Fruit fly (Drosophila melanogaster) whole organism, embryonic: Measurements from ENCODE around the gene mRpL35.

ENCODE experiments used
- Bdp1 ChIP-seq: fragments of 200-800 bp; sonication (Bioruptor generic); optimal IDR thresholded peaks from 3 replicates; lab custom pipeline; 2016; ENCODE audit warnings: missing biosample characterization, missing genetic modification characterization
- CG10431 ChIP-seq: fragments of 200-800 bp; sonication (Bioruptor generic); optimal IDR thresholded peaks from 3 replicates; lab custom pipeline; 2018; ENCODE audit warnings: missing biosample characterization, mild to moderate bottlenecking, missing genetic modification characterization
- CG10462 ChIP-seq: fragments of 200-800 bp; sonication (Bioruptor generic); optimal IDR thresholded peaks from 2 replicates; lab custom pipeline; 2016; ENCODE audit warnings: missing biosample characterization, missing genetic modification characterization
- CG12155 ChIP-seq: fragments of 200-800 bp; sonication (Bioruptor generic); optimal IDR thresholded peaks from 3 replicates; lab custom pipeline; 2016; ENCODE audit warnings: missing biosample characterization, missing genetic modification characterization
- CG12236 ChIP-seq: fragments of 200-800 bp; sonication (Bioruptor generic); optimal IDR thresholded peaks from 2 replicates; lab custom pipeline; 2016; ENCODE audit warnings: missing biosample characterization, missing genetic modification characterization
- CG14710 ChIP-seq: fragments of 200-800 bp; sonication (Bioruptor generic); optimal IDR thresholded peaks from 3 replicates; lab custom pipeline; 2019; ENCODE audit warnings: missing biosample characterization, mild to moderate bottlenecking, missing genetic modification characterization, moderate library complexity
- CG15514 ChIP-seq: fragments of 200-800 bp; sonication (Bioruptor generic); optimal IDR thresholded peaks from 3 replicates; lab custom pipeline; 2017; ENCODE audit warnings: missing biosample characterization, missing genetic modification characterization, mild to moderate bottlenecking, moderate library complexity, missing genetic modification reagents
- CG16813 ChIP-seq: fragments of 200-800 bp; sonication (Bioruptor generic); IDR thresholded peaks from 3 replicates; pipeline ENCODE4 v1.3.6; 2022; ENCODE audit warnings: missing biosample characterization, missing genetic modification characterization; ENCODE audit not compliant: partially characterized antibody
- CG18764 ChIP-seq: fragments of 200-800 bp; sonication (Bioruptor generic); optimal IDR thresholded peaks from 3 replicates; lab custom pipeline; 2016; ENCODE audit warnings: missing biosample characterization, missing genetic modification characterization
- CG2875 ChIP-seq: fragments of 200-800 bp; sonication (Bioruptor generic); optimal IDR thresholded peaks from 2 replicates; lab custom pipeline; 2017; ENCODE audit warnings: missing biosample characterization, mild to moderate bottlenecking, missing genetic modification characterization, missing genetic modification reagents
- CG34224 ChIP-seq: fragments of 200-800 bp; sonication (Bioruptor generic); IDR thresholded peaks from 3 replicates; pipeline ENCODE4 v1.3.6; 2022; ENCODE audit warnings: missing biosample characterization, missing genetic modification characterization; ENCODE audit not compliant: partially characterized antibody
- CG4282 ChIP-seq: fragments of 200-800 bp; sonication (Bioruptor generic); optimal IDR thresholded peaks from 2 replicates; lab custom pipeline; 2016; ENCODE audit warnings: missing biosample characterization, missing genetic modification characterization
- CG6813 ChIP-seq: fragments of 200-800 bp; sonication (Bioruptor generic); optimal IDR thresholded peaks from 2 replicates; lab custom pipeline; 2017; ENCODE audit warnings: missing biosample characterization, missing genetic modification characterization, mild to moderate bottlenecking, moderate library complexity, missing genetic modification reagents
- CG7357 ChIP-seq: fragments of 200-800 bp; sonication (Bioruptor generic); IDR thresholded peaks from 3 replicates; pipeline ENCODE4 v1.3.6; 2022; ENCODE audit warnings: missing biosample characterization, missing genetic modification characterization
- CG7745 ChIP-seq: fragments of 200-800 bp; sonication (Bioruptor generic); optimal IDR thresholded peaks from 2 replicates; lab custom pipeline; 2018; ENCODE audit warnings: missing biosample characterization, mild to moderate bottlenecking, missing genetic modification characterization, moderate library complexity
- CG8089 ChIP-seq: fragments of 200-800 bp; sonication (Bioruptor generic); optimal IDR thresholded peaks from 3 replicates; lab custom pipeline; 2016; ENCODE audit warnings: missing biosample characterization, missing genetic modification characterization
- CG8944 ChIP-seq: fragments of 200-800 bp; sonication (Bioruptor generic); optimal IDR thresholded peaks from 3 replicates; lab custom pipeline; 2016; ENCODE audit warnings: missing biosample characterization, missing genetic modification characterization
- D ChIP-seq, 2 experiments: fragments of 200-800 bp in 1 of 2; fragments of >200 bp in 1 of 2; sonication (Bioruptor generic) in 1 of 2; optimal IDR thresholded peaks; 2 replicates in 1 of 2; 3 replicates in 1 of 2; lab custom pipeline; 2017; ENCODE audit warnings: mild to moderate bottlenecking in 1 of 2, missing biosample characterization in 1 of 2, missing genetic modification characterization in 1 of 2, missing genetic modification reagents in 1 of 2
- Dll ChIP-seq: fragments of 200-800 bp; sonication (Bioruptor generic); IDR thresholded peaks from 4 replicates; pipeline ENCODE4 v1.3.6; 2022; ENCODE audit warnings: missing biosample characterization, missing genetic modification characterization; ENCODE audit not compliant: partially characterized antibody
- E2f2 ChIP-seq: fragments of 200-800 bp; sonication (Bioruptor generic); IDR thresholded peaks from 2 replicates; pipeline ENCODE4 v1.3.6; 2022; ENCODE audit warnings: missing biosample characterization, missing genetic modification characterization
- Fer2 ChIP-seq: fragments of 200-800 bp; sonication (Bioruptor generic); optimal IDR thresholded peaks from 2 replicates; lab custom pipeline; 2018; ENCODE audit warnings: missing biosample characterization, mild to moderate bottlenecking, missing genetic modification characterization, moderate library complexity
- Hmx ChIP-seq: fragments of 200-800 bp; sonication (Bioruptor generic); optimal IDR thresholded peaks from 2 replicates; lab custom pipeline; 2016; ENCODE audit warnings: missing biosample characterization, missing genetic modification characterization
- Hr78 ChIP-seq, 2 experiments: fragments of 200-800 bp in 1 of 2; fragments of >200 bp in 1 of 2; sonication (Bioruptor generic) in 1 of 2; optimal IDR thresholded peaks; 2 replicates each; lab custom pipeline; 2017 to 2019; ENCODE audit warnings: missing biosample characterization in 2 of 2, missing genetic modification characterization in 2 of 2, mild to moderate bottlenecking in 1 of 2, moderate library complexity in 1 of 2
- NC2β ChIP-seq: fragments of 200-800 bp; sonication (Bioruptor generic); optimal IDR thresholded peaks from 2 replicates; lab custom pipeline; 2016; ENCODE audit warnings: missing biosample characterization, missing genetic modification characterization
- Nf-YC ChIP-seq: fragments of 200-800 bp; optimal IDR thresholded peaks from 3 replicates; lab custom pipeline; 2019; ENCODE audit warnings: missing biosample characterization, mild to moderate bottlenecking, missing genetic modification characterization, moderate library complexity
- Usf ChIP-seq: fragments of 200-800 bp; sonication (Bioruptor generic); optimal IDR thresholded peaks from 2 replicates; lab custom pipeline; 2017; ENCODE audit warnings: missing genotype, missing biosample characterization, missing genetic modification characterization
- ara ChIP-seq: fragments of 200-800 bp; sonication (Bioruptor generic); IDR thresholded peaks from 2 replicates; pipeline ENCODE4 v1.3.6; 2022; ENCODE audit warnings: missing biosample characterization, missing genetic modification characterization
- btn ChIP-seq: fragments of 200-800 bp; sonication (Bioruptor generic); optimal IDR thresholded peaks from 2 replicates; lab custom pipeline; 2016; ENCODE audit warnings: missing biosample characterization, missing genetic modification characterization
- chinmo ChIP-seq: fragments of 200-800 bp; sonication (Bioruptor generic); IDR thresholded peaks from 4 replicates; pipeline ENCODE4 v1.3.6; 2022; ENCODE audit warnings: missing biosample characterization, missing genetic modification characterization; ENCODE audit not compliant: partially characterized antibody
- corto ChIP-seq: fragments of 200-800 bp; sonication (Bioruptor generic); optimal IDR thresholded peaks from 2 replicates; lab custom pipeline; 2016; ENCODE audit warnings: missing biosample characterization, mild to moderate bottlenecking, missing genetic modification characterization, moderate library complexity
- dan ChIP-seq: fragments of 200-800 bp; sonication (Bioruptor generic); IDR thresholded peaks from 2 replicates; pipeline ENCODE4 v1.3.6; 2022; ENCODE audit warnings: missing biosample characterization, missing genetic modification characterization
- disco-r ChIP-seq: fragments of 200-800 bp; sonication (Bioruptor generic); optimal IDR thresholded peaks from 2 replicates; lab custom pipeline; 2016; ENCODE audit warnings: missing biosample characterization, missing genetic modification characterization
- en ChIP-seq: fragments of 200-800 bp; sonication (Bioruptor generic); optimal IDR thresholded peaks from 2 replicates; lab custom pipeline; 2016; ENCODE audit warnings: missing biosample characterization, missing genetic modification characterization
- esg ChIP-seq: fragments of 200-800 bp; sonication (Bioruptor generic); conservative IDR thresholded peaks from 2 replicates; pipeline ENCODE4 v1.3.6; 2022; ENCODE audit warnings: missing biosample characterization, missing genetic modification characterization
- ewg ChIP-seq: fragments of 200-800 bp; sonication (Bioruptor generic); optimal IDR thresholded peaks from 3 replicates; lab custom pipeline; 2017; ENCODE audit warnings: mild to moderate bottlenecking, missing biosample characterization, missing genetic modification reagents, missing genetic modification characterization
- gro ChIP-seq: fragments of 200-800 bp; sonication (Bioruptor generic); optimal IDR thresholded peaks from 2 replicates; lab custom pipeline; 2016; ENCODE audit warnings: missing biosample characterization, missing genetic modification characterization
- hth ChIP-seq: fragments of >200 bp; optimal IDR thresholded peaks from 2 replicates; lab custom pipeline; 2017; ENCODE audit warnings: inconsistent platforms
- lmd ChIP-seq: fragments of 200-800 bp; sonication (Bioruptor generic); IDR thresholded peaks from 2 replicates; pipeline ENCODE4 v1.3.6; 2022; ENCODE audit warnings: missing biosample characterization, missing genetic modification characterization
- odd ChIP-seq: fragments of 200-800 bp; sonication (Bioruptor generic); optimal IDR thresholded peaks from 2 replicates; lab custom pipeline; 2017; ENCODE audit warnings: missing biosample characterization, mild to moderate bottlenecking, missing genetic modification characterization
- pfk ChIP-seq: fragments of 200-800 bp; sonication (Bioruptor generic); optimal IDR thresholded peaks from 2 replicates; lab custom pipeline; 2018; ENCODE audit warnings: missing biosample characterization, mild to moderate bottlenecking, missing genetic modification characterization, moderate library complexity
- pnt ChIP-seq: fragments of 200-800 bp; sonication (Bioruptor generic); optimal IDR thresholded peaks from 3 replicates; lab custom pipeline; 2016; ENCODE audit warnings: missing biosample characterization, missing genetic modification characterization
- repo ChIP-seq: fragments of 200-800 bp; sonication (Bioruptor generic); optimal IDR thresholded peaks from 2 replicates; lab custom pipeline; 2016; ENCODE audit warnings: missing biosample characterization, missing genetic modification characterization
- slou ChIP-seq: fragments of 200-800 bp; sonication (Bioruptor generic); optimal IDR thresholded peaks from 3 replicates; lab custom pipeline; 2016; ENCODE audit warnings: missing biosample characterization, missing genetic modification characterization
- sob ChIP-seq: fragments of 200-800 bp; sonication (Bioruptor generic); IDR thresholded peaks from 2 replicates; pipeline ENCODE4 v1.3.6; 2022; ENCODE audit warnings: missing biosample characterization, missing genetic modification characterization
- sqz ChIP-seq: fragments of 200-800 bp; sonication (Bioruptor generic); optimal IDR thresholded peaks from 3 replicates; lab custom pipeline; 2018; ENCODE audit warnings: missing biosample characterization, mild to moderate bottlenecking, missing genetic modification characterization
- sr ChIP-seq: fragments of 200-800 bp; sonication (Bioruptor generic); IDR thresholded peaks from 3 replicates; pipeline ENCODE4 v1.3.6; 2022; ENCODE audit warnings: missing biosample characterization, missing genetic modification characterization
- tll ChIP-seq, 2 experiments: fragments of 200-800 bp in 1 of 2; fragments of >200 bp in 1 of 2; sonication (Bioruptor generic) in 1 of 2; optimal IDR thresholded peaks; 2 replicates each; lab custom pipeline; 2017 to 2019; ENCODE audit warnings: missing biosample characterization in 2 of 2, missing genetic modification characterization in 2 of 2, mild to moderate bottlenecking in 1 of 2, moderate library complexity in 1 of 2
- tna ChIP-seq: fragments of 200-800 bp; sonication (Bioruptor generic); IDR thresholded peaks from 2 replicates; pipeline ENCODE4 v1.3.6; 2022; ENCODE audit warnings: missing biosample characterization, missing genetic modification characterization; ENCODE audit not compliant: partially characterized antibody
- zen2 ChIP-seq: fragments of 200-800 bp; sonication (Bioruptor generic); IDR thresholded peaks from 3 replicates; pipeline ENCODE4 v1.3.6; 2022; ENCODE audit warnings: missing biosample characterization, missing genetic modification characterization; ENCODE audit not compliant: partially characterized antibody

Gene mRpL35

dm6 chr3R:22034160-22034742, 10.9 kb downstream of the mRpL35 start, which contains the start of the genes CG45099, CG6015, pit and Fadd (continued):
- TF ChIP-seq btn (GFP tag; lab: Kevin White, UChicago) (no peak), Dll (GFP tag; lab: Robert Waterston, UW) (peak; percentile 78), zen2 (GFP tag; lab: Robert Waterston, UW) (no peak; the same call in 2 of the 3 replicates), gro (GFP tag; lab: Kevin White, UChicago) (no peak), esg (GFP tag; lab: Robert Waterston, UW) (no peak), Fer2 (tag; lab: Kevin White, UChicago) (no peak), Bdp1 (no peak), ara (GFP tag; lab: Robert Waterston, UW) (no peak), CG14710 (tag; lab: Kevin White, UChicago) (peak; percentile 57), Hr78 (GFP tag; optimal IDR thresholded peaks at IDR 0.05; lab: Kevin White, UChicago) (no peak), corto (GFP tag; lab: Kevin White, UChicago) (no peak), slou (no peak), CG16813 (GFP tag; lab: Robert Waterston, UW) (peak; percentile 66), ewg (no peak), sob (no peak), CG6813 (GFP tag; lab: Kevin White, UChicago) (no peak), CG34224 (peak; percentile 75), D (optimal IDR thresholded peaks at IDR 0.05; lab: Kevin White, UChicago) (peak; percentile 9), D (GFP tag; optimal IDR thresholded peaks at IDR 0.05; lab: Kevin White, UChicago) (no peak), dan (GFP tag; lab: Robert Waterston, UW) (no peak), CG12155 (GFP tag; lab: Kevin White, UChicago) (no peak), CG12236 (no peak), disco-r (GFP tag; lab: Kevin White, UChicago) (no peak), odd (GFP tag; lab: Kevin White, UChicago) (no peak), CG7745 (tag; lab: Kevin White, UChicago) (no peak), NC2β (no peak), CG10462 (GFP tag; lab: Kevin White, UChicago) (no peak), Usf (no peak), CG4282 (GFP tag; lab: Kevin White, UChicago) (no peak), chinmo (no peak), pfk (GFP tag; lab: Kevin White, UChicago) (no peak), CG7357 (no peak), Nf-YC (tag; lab: Kevin White, UChicago) (no peak), tll (GFP tag; optimal IDR thresholded peaks at IDR 0.05; lab: Kevin White, UChicago) (no peak), CG2875 (GFP tag; lab: Kevin White, UChicago) (no peak), CG15514 (GFP tag; lab: Kevin White, UChicago) (peak; percentile 9), repo (GFP tag; lab: Kevin White, UChicago) (no peak), Hmx (GFP tag; lab: Kevin White, UChicago) (no peak), hth (no peak), E2f2 (GFP tag; lab: Robert Waterston, UW) (peak; percentile 41; the same call in 1 of the 2 replicates), en (GFP tag; lab: Kevin White, UChicago) (no peak), lmd (GFP tag; lab: Robert Waterston, UW) (no peak), CG8089 (no peak), pnt (no peak), CG8944 (GFP tag; lab: Kevin White, UChicago) (no peak), CG10431 (no peak), CG18764 (GFP tag; lab: Kevin White, UChicago) (no peak), sqz (GFP tag; lab: Kevin White, UChicago) (no peak), tna (GFP tag; lab: Robert Waterston, UW) (no peak), sr (GFP tag; lab: Robert Waterston, UW) (no peak)
